Fruit fly (Drosophila melanogaster) whole organism, adult: ENCODE measurements around the gene CG13247.

Experiments used
- CG11617 ChIP-seq: fragments of 200-800 bp; sonication (Bioruptor generic); optimal IDR thresholded peaks from 2 replicates; lab custom pipeline; 2017; ENCODE audit warnings: mild to moderate bottlenecking, missing biosample characterization, missing genetic modification reagents, missing genetic modification characterization
- CG12768 ChIP-seq: fragments of 200-800 bp; sonication (Bioruptor generic); optimal IDR thresholded peaks from 2 replicates; lab custom pipeline; 2017; ENCODE audit warnings: missing biosample characterization, missing genetic modification characterization, mild to moderate bottlenecking, moderate library complexity, missing genetic modification reagents
- CG14711 ChIP-seq: fragments of 200-800 bp; sonication (Bioruptor generic); optimal IDR thresholded peaks from 2 replicates; lab custom pipeline; 2018; ENCODE audit warnings: missing biosample characterization, mild to moderate bottlenecking, missing genetic modification characterization, moderate library complexity
- CG1620 ChIP-seq: fragments of 200-800 bp; sonication (Bioruptor generic); optimal IDR thresholded peaks from 2 replicates; lab custom pipeline; 2016; ENCODE audit warnings: missing biosample characterization, missing genetic modification characterization
- CG33017 ChIP-seq: fragments of 200-800 bp; sonication (Bioruptor generic); optimal IDR thresholded peaks from 2 replicates; lab custom pipeline; 2018; ENCODE audit warnings: missing biosample characterization, mild to moderate bottlenecking, missing genetic modification characterization, moderate library complexity
- CG5204 ChIP-seq: fragments of 200-800 bp; sonication (Bioruptor generic); optimal IDR thresholded peaks from 2 replicates; lab custom pipeline; 2016; ENCODE audit warnings: missing biosample characterization, missing genetic modification characterization
- CG7045 ChIP-seq: fragments of 200-800 bp; sonication (Bioruptor generic); optimal IDR thresholded peaks from 2 replicates; lab custom pipeline; 2017; ENCODE audit warnings: missing biosample characterization, mild to moderate bottlenecking, missing genetic modification characterization
- CG7101 ChIP-seq: fragments of 200-800 bp; sonication (Bioruptor generic); optimal IDR thresholded peaks from 2 replicates; lab custom pipeline; 2018; ENCODE audit warnings: missing biosample characterization, mild to moderate bottlenecking, missing genetic modification characterization, moderate library complexity
- Clk ChIP-seq: fragments of 200-800 bp; sonication (Bioruptor generic); optimal IDR thresholded peaks from 2 replicates; lab custom pipeline; 2017; ENCODE audit warnings: missing biosample characterization, missing genetic modification characterization
- Crg-1 ChIP-seq: fragments of 200-800 bp; sonication (Bioruptor generic); optimal IDR thresholded peaks from 2 replicates; lab custom pipeline; 2016; ENCODE audit warnings: missing biosample characterization, missing genetic modification characterization
- Hr96 ChIP-seq: fragments of 200-800 bp; sonication (Bioruptor generic); optimal IDR thresholded peaks from 2 replicates; lab custom pipeline; 2016; ENCODE audit warnings: missing biosample characterization, missing genetic modification characterization
- Mnt ChIP-seq: fragments of 200-800 bp; sonication (Bioruptor generic); optimal IDR thresholded peaks from 2 replicates; lab custom pipeline; 2016; ENCODE audit warnings: missing biosample characterization, mild to moderate bottlenecking, missing genetic modification characterization
- bab1 ChIP-seq: fragments of 200-800 bp; sonication (Bioruptor generic); optimal IDR thresholded peaks from 3 replicates; lab custom pipeline; 2019; ENCODE audit warnings: missing biosample characterization, mild to moderate bottlenecking, missing genetic modification characterization, moderate library complexity
- cic ChIP-seq: fragments of 200-800 bp; sonication (Bioruptor generic); optimal IDR thresholded peaks from 2 replicates; lab custom pipeline; 2017; ENCODE audit warnings: missing biosample characterization, mild to moderate bottlenecking, missing genetic modification characterization, moderate library complexity
- cnc ChIP-seq, 2 experiments: fragments of >200 bp; optimal IDR thresholded peaks; 2 replicates each; lab custom pipeline; 2017
- kay ChIP-seq: fragments of 200-800 bp; sonication (Bioruptor generic); peaks from one replicate; lab custom pipeline; 2016; ENCODE audit warnings: missing biosample characterization, missing genetic modification characterization, borderline replicate concordance
- ovo ChIP-seq: fragments of 200-800 bp; sonication (Bioruptor generic); optimal IDR thresholded peaks from 2 replicates; lab custom pipeline; 2016; ENCODE audit warnings: missing biosample characterization, missing genetic modification characterization
- pad ChIP-seq: fragments of 200-800 bp; sonication (Bioruptor generic); optimal IDR thresholded peaks from 3 replicates; lab custom pipeline; 2017; ENCODE audit warnings: missing biosample characterization, missing genetic modification characterization, mild to moderate bottlenecking, moderate library complexity, missing genetic modification reagents
- tj ChIP-seq: fragments of 200-800 bp; sonication (Bioruptor generic); optimal IDR thresholded peaks from 3 replicates; lab custom pipeline; 2017; ENCODE audit warnings: missing biosample characterization, mild to moderate bottlenecking, missing genetic modification characterization, moderate library complexity
- toe ChIP-seq: fragments of 200-800 bp; sonication (Bioruptor generic); optimal IDR thresholded peaks from 2 replicates; lab custom pipeline; 2016; ENCODE audit warnings: missing biosample characterization, missing genetic modification characterization

Gene CG13247

dm6 chr3L:20387038-20387842 lies 17.1 kb downstream of the CG13247 start:
- no peak for TF ChIP-seq pad (GFP tag; lab: Kevin White, UChicago)
- peak; percentile 52 for TF ChIP-seq kay
- no peak for TF ChIP-seq toe (GFP tag; lab: Kevin White, UChicago)
- no peak for TF ChIP-seq CG11617 (GFP tag; lab: Kevin White, UChicago)
- peak; percentile 91 for TF ChIP-seq cic (GFP tag; lab: Kevin White, UChicago)
- TF ChIP-seq CG14711 (tag; lab: Kevin White, UChicago) = no peak
- TF ChIP-seq CG7045 (GFP tag; lab: Kevin White, UChicago) = no peak
- TF ChIP-seq Clk (GFP tag; lab: Kevin White, UChicago) = no peak
- TF ChIP-seq cnc (optimal IDR thresholded peaks at IDR 0.05; lab: Kevin White, UChicago) = no peak
- TF ChIP-seq CG33017 (tag; lab: Kevin White, UChicago) = peak; percentile 10
- TF ChIP-seq Mnt (GFP tag; lab: Kevin White, UChicago) = peak; percentile 82

dm6 chr3L:20387843-20388163 lies 17.7 kb downstream of the CG13247 start:
- TF ChIP-seq kay (no peak), CG12768 (peak; percentile 4)

- TF ChIP-seq CG7101 (peak; percentile 41), ovo (GFP tag; lab: Kevin White, UChicago) (no peak), cnc (optimal IDR thresholded peaks at IDR 0.05; lab: Kevin White, UChicago) (no peak), Hr96 (no peak), pad (GFP tag; lab: Kevin White, UChicago) (no peak), CG5204 (GFP tag; lab: Kevin White, UChicago) (no peak), tj (GFP tag; lab: Kevin White, UChicago) (no peak), CG1620 (no peak), CG11617 (GFP tag; lab: Kevin White, UChicago) (no peak), CG14711 (tag; lab: Kevin White, UChicago) (peak; percentile 21), CG12768 (no peak), Crg-1 (GFP tag; lab: Kevin White, UChicago) (no peak), CG33017 (tag; lab: Kevin White, UChicago) (peak; percentile 41), toe (GFP tag; lab: Kevin White, UChicago) (no peak), Clk (GFP tag; lab: Kevin White, UChicago) (no peak), cic (GFP tag; lab: Kevin White, UChicago) (peak; percentile 89), kay (peak; percentile 94), Mnt (GFP tag; lab: Kevin White, UChicago) (peak; percentile 50), bab1 (GFP tag; lab: Kevin White, UChicago) (no peak), CG7045 (GFP tag; lab: Kevin White, UChicago) (no peak)
These were observed 18.9 kb downstream of the CG13247 start for dm6 chr3L:20388983-20389382.

dm6 chr3L:20393357-20393756 lies 23.2 kb downstream of the CG13247 start, which contains the start of gene CG33969:
CG33969 (minus strand) TSS chr3L:20393553.
- TF ChIP-seq CG7101 (peak; percentile 22), bab1 (GFP tag; lab: Kevin White, UChicago) (peak; percentile 36), ovo (GFP tag; lab: Kevin White, UChicago) (no peak), Crg-1 (GFP tag; lab: Kevin White, UChicago) (peak; percentile 18), CG1620 (peak; percentile 5), kay (peak; percentile 49), pad (GFP tag; lab: Kevin White, UChicago) (peak; percentile 29), tj (GFP tag; lab: Kevin White, UChicago) (peak; percentile 2), CG33017 (tag; lab: Kevin White, UChicago) (no peak), cnc (optimal IDR thresholded peaks at IDR 0.05; lab: Kevin White, UChicago) (no peak)

dm6 chr3L:20395257-20395909 lies 25.3 kb downstream of the CG13247 start:
- TF ChIP-seq kay (peak; percentile 52), tj (GFP tag; lab: Kevin White, UChicago) (peak; percentile 95), CG7045 (GFP tag; lab: Kevin White, UChicago) (peak; percentile 30), CG1620 (no peak), cic (GFP tag; lab: Kevin White, UChicago) (peak; percentile 94), Clk (GFP tag; lab: Kevin White, UChicago) (peak; percentile 46), Crg-1 (GFP tag; lab: Kevin White, UChicago) (no peak), CG12768 (peak; percentile 93), Mnt (GFP tag; lab: Kevin White, UChicago) (peak; percentile 72), toe (GFP tag; lab: Kevin White, UChicago) (no peak), CG33017 (tag; lab: Kevin White, UChicago) (peak; percentile 60), CG7101 (peak; percentile 66), Hr96 (peak; percentile 18), pad (GFP tag; lab: Kevin White, UChicago) (peak; percentile 50), CG5204 (GFP tag; lab: Kevin White, UChicago) (peak; percentile 38), CG11617 (GFP tag; lab: Kevin White, UChicago) (peak; percentile 55), CG14711 (tag; lab: Kevin White, UChicago) (no peak), ovo (GFP tag; lab: Kevin White, UChicago) (no peak), cnc (optimal IDR thresholded peaks at IDR 0.05; lab: Kevin White, UChicago) (peak in 1 of 2 experiments; percentile 29), bab1 (GFP tag; lab: Kevin White, UChicago) (peak; percentile 66)
